Fruit fly (Drosophila melanogaster) whole organism, pupa: ENCODE results near the gene Prm.
A peak's percentile ranks its signal among the peaks of the same experiment; 100 is the strongest.

ENCODE experiments used
- CG10348 ChIP-seq: fragments of 200-800 bp; sonication (Bioruptor generic); IDR thresholded peaks from 2 replicates; pipeline ENCODE4 v1.3.6; 2022; ENCODE audit warnings: missing biosample characterization, missing genetic modification characterization
- CG12605 ChIP-seq: fragments of 200-800 bp; sonication (Bioruptor generic); IDR thresholded peaks from 2 replicates; pipeline ENCODE4 v1.3.6; 2022; ENCODE audit warnings: missing biosample characterization, missing genetic modification characterization
- CG13204 ChIP-seq: fragments of 200-800 bp; sonication (Bioruptor generic); optimal IDR thresholded peaks from 2 replicates; lab custom pipeline; 2018; ENCODE audit warnings: missing biosample characterization, mild to moderate bottlenecking, missing genetic modification characterization, moderate library complexity
- CG14655 ChIP-seq: fragments of 200-800 bp; sonication (Bioruptor generic); optimal IDR thresholded peaks from 3 replicates; lab custom pipeline; 2017; ENCODE audit warnings: mild to moderate bottlenecking, missing biosample characterization, missing genetic modification reagents, missing genetic modification characterization
- CG15710 ChIP-seq: fragments of 200-800 bp; sonication (Bioruptor generic); optimal IDR thresholded peaks from 2 replicates; lab custom pipeline; 2018; ENCODE audit warnings: missing biosample characterization, mild to moderate bottlenecking, missing genetic modification characterization, moderate library complexity
- CG17806 ChIP-seq: fragments of 200-800 bp; sonication (Bioruptor generic); optimal IDR thresholded peaks from 2 replicates; lab custom pipeline; 2018; ENCODE audit warnings: missing biosample characterization, mild to moderate bottlenecking, missing genetic modification characterization, moderate library complexity
- CG32121 ChIP-seq: fragments of 200-800 bp; sonication (Bioruptor generic); IDR thresholded peaks from 2 replicates; pipeline ENCODE4 v1.3.6; 2022; ENCODE audit warnings: missing biosample characterization, missing genetic modification characterization
- CG34367 ChIP-seq: fragments of 200-800 bp; sonication (Bioruptor generic); optimal IDR thresholded peaks from 2 replicates; lab custom pipeline; 2018; ENCODE audit warnings: missing biosample characterization, mild to moderate bottlenecking, missing genetic modification characterization
- CG4496 ChIP-seq: fragments of 200-800 bp; sonication (Bioruptor generic); IDR thresholded peaks from 3 replicates; pipeline ENCODE4 v1.3.6; 2022; ENCODE audit warnings: missing biosample characterization, missing genetic modification characterization
- CG8159 ChIP-seq: fragments of 200-800 bp; sonication (Bioruptor generic); optimal IDR thresholded peaks from 3 replicates; lab custom pipeline; 2018; ENCODE audit warnings: missing biosample characterization, mild to moderate bottlenecking, missing genetic modification characterization, moderate library complexity
- CG8301 ChIP-seq: fragments of 200-800 bp; sonication (Bioruptor generic); optimal IDR thresholded peaks from 2 replicates; lab custom pipeline; 2018; ENCODE audit warnings: missing biosample characterization, mild to moderate bottlenecking, missing genetic modification characterization
- CG9948 ChIP-seq: fragments of 200-800 bp; sonication (Bioruptor generic); optimal IDR thresholded peaks from 2 replicates; lab custom pipeline; 2018; ENCODE audit warnings: missing biosample characterization, mild to moderate bottlenecking, missing genetic modification characterization, moderate library complexity
- D1 ChIP-seq: fragments of 200-800 bp; sonication (Bioruptor generic); optimal IDR thresholded peaks from 2 replicates; lab custom pipeline; 2018; ENCODE audit warnings: missing biosample characterization, mild to moderate bottlenecking, missing genetic modification characterization, moderate library complexity
- EcR ChIP-seq: fragments of 200-800 bp; sonication (Bioruptor generic); optimal IDR thresholded peaks from 3 replicates; lab custom pipeline; 2019; ENCODE audit warnings: missing biosample characterization, missing genetic modification characterization, mild to moderate bottlenecking, moderate library complexity, missing genetic modification reagents
- Ets98B ChIP-seq: fragments of 200-800 bp; sonication (Bioruptor generic); IDR thresholded peaks from 2 replicates; pipeline ENCODE4 v1.3.6; 2022; ENCODE audit warnings: missing biosample characterization, missing genetic modification characterization
- Pif1A ChIP-seq: fragments of 200-800 bp; sonication (Bioruptor generic); optimal IDR thresholded peaks from 3 replicates; lab custom pipeline; 2016; ENCODE audit warnings: missing biosample characterization, missing genetic modification characterization
- Pif1B ChIP-seq: fragments of 200-800 bp; sonication (Bioruptor generic); optimal IDR thresholded peaks from 3 replicates; lab custom pipeline; 2016; ENCODE audit warnings: missing biosample characterization, missing genetic modification characterization
- Snoo ChIP-seq: fragments of 200-800 bp; sonication (Bioruptor generic); optimal IDR thresholded peaks from 3 replicates; lab custom pipeline; 2017; ENCODE audit warnings: missing biosample characterization, mild to moderate bottlenecking, missing genetic modification characterization, inconsistent platforms
- fd96Ca ChIP-seq: fragments of 200-800 bp; sonication (Bioruptor generic); IDR thresholded peaks from 3 replicates; pipeline ENCODE4 v1.3.6; 2022; ENCODE audit warnings: missing biosample characterization, missing genetic modification characterization
- gl ChIP-seq: fragments of 200-800 bp; sonication (Bioruptor generic); optimal IDR thresholded peaks from 2 replicates; lab custom pipeline; 2018; ENCODE audit warnings: missing biosample characterization, mild to moderate bottlenecking, missing genetic modification characterization
- rn ChIP-seq: fragments of 200-800 bp; sonication (Bioruptor generic); IDR thresholded peaks from 2 replicates; pipeline ENCODE4 v1.3.6; 2022; ENCODE audit warnings: missing biosample characterization, missing genetic modification characterization

Gene Prm

dm6 chr3L:8708856-8709255 is 36.3 kb downstream of the Prm start:
- TF ChIP-seq EcR (no peak), CG15710 (tag; lab: Kevin White, UChicago) (no peak), Snoo (tag; lab: Kevin White, UChicago) (no peak), CG9948 (tag; lab: Kevin White, UChicago) (no peak), rn (GFP tag; lab: Robert Waterston, UW) (no peak)

dm6 chr3L:8707821-8708220 is 37.3 kb downstream of the Prm start:
- no peak for TF ChIP-seq CG4496
- TF ChIP-seq CG9948 (tag; lab: Kevin White, UChicago): peak; percentile 16
- peak; percentile 4 for TF ChIP-seq Pif1B (GFP tag; lab: Kevin White, UChicago)
- TF ChIP-seq CG8159 (tag; lab: Kevin White, UChicago): peak; percentile 18
- no peak for TF ChIP-seq CG8301
- no peak for TF ChIP-seq Pif1A (GFP tag; lab: Kevin White, UChicago)
- TF ChIP-seq CG13204: no peak
- no peak for TF ChIP-seq EcR
- peak; percentile 13 for TF ChIP-seq CG14655
- no peak for TF ChIP-seq Ets98B
- TF ChIP-seq D1 (tag; lab: Kevin White, UChicago): no peak
- TF ChIP-seq CG12605 (GFP tag; lab: Robert Waterston, UW): no peak
- peak; percentile 20 for TF ChIP-seq CG17806 (tag; lab: Kevin White, UChicago)
- TF ChIP-seq CG15710 (tag; lab: Kevin White, UChicago): peak; percentile 29
- no peak for TF ChIP-seq CG34367 (tag; lab: Kevin White, UChicago)
- peak; percentile 15 for TF ChIP-seq Snoo (tag; lab: Kevin White, UChicago)
- no peak for TF ChIP-seq gl
- 0 out of 3 replicates have a peak, but pooled peaks have one; percentile 36 for TF ChIP-seq fd96Ca (GFP tag; lab: Robert Waterston, UW)

DNA sequence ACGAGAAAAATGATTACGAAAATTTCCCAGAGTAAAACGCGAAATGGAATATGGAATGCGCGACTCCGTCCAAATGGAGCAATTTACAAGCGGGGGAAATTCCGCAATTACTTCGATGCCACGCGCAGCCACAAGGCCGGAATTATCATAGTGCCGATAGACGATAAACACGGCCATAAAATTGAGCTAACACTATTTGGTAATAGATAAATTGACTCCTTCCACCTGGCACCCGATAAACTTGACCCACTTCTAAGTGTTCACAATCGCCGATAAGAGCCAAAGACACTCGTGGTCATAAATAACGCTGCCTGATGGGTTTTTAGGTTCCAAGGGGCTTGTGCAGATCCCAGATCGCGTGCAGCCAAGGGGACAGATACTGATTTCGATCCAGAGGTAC is 38.0 kb downstream of the Prm start:
- TF ChIP-seq CG34367 (tag; lab: Kevin White, UChicago) (no peak), Ets98B (no peak), CG13204 (no peak), CG32121 (GFP tag; lab: Robert Waterston, UW) (no peak), gl (no peak), CG10348 (GFP tag; lab: Robert Waterston, UW) (no peak), Pif1B (GFP tag; lab: Kevin White, UChicago) (no peak), CG9948 (tag; lab: Kevin White, UChicago) (no peak), rn (GFP tag; lab: Robert Waterston, UW) (no peak), fd96Ca (GFP tag; lab: Robert Waterston, UW) (no peak), D1 (tag; lab: Kevin White, UChicago) (no peak), CG12605 (GFP tag; lab: Robert Waterston, UW) (no peak)

dm6 chr3L:8704713-8705412 is 40.2 kb downstream of the Prm start:
- TF ChIP-seq D1 (tag; lab: Kevin White, UChicago): no peak
- TF ChIP-seq gl: no peak
- no peak for TF ChIP-seq CG14655
- TF ChIP-seq fd96Ca (GFP tag; lab: Robert Waterston, UW): no peak
- no peak for TF ChIP-seq Ets98B
- TF ChIP-seq EcR: peak; percentile 66
- TF ChIP-seq Pif1A (GFP tag; lab: Kevin White, UChicago): peak; percentile 5
- no peak for TF ChIP-seq Pif1B (GFP tag; lab: Kevin White, UChicago)
- no peak for TF ChIP-seq CG8159 (tag; lab: Kevin White, UChicago)
- TF ChIP-seq CG15710 (tag; lab: Kevin White, UChicago): no peak
- no peak for TF ChIP-seq CG34367 (tag; lab: Kevin White, UChicago)
- peak; percentile 49 for TF ChIP-seq CG13204
- no peak for TF ChIP-seq CG17806 (tag; lab: Kevin White, UChicago)
- TF ChIP-seq CG10348 (GFP tag; lab: Robert Waterston, UW): no peak

dm6 chr3L:8703707-8704236 is 41.3 kb downstream of the Prm start:
- TF ChIP-seq D1 (tag; lab: Kevin White, UChicago): no peak
- no peak for TF ChIP-seq CG13204
- TF ChIP-seq CG12605 (GFP tag; lab: Robert Waterston, UW): no peak
- no peak for TF ChIP-seq EcR
- no peak for TF ChIP-seq Ets98B
- TF ChIP-seq CG34367 (tag; lab: Kevin White, UChicago): no peak
- no peak for TF ChIP-seq fd96Ca (GFP tag; lab: Robert Waterston, UW)
- no peak for TF ChIP-seq CG14655
- no peak for TF ChIP-seq CG10348 (GFP tag; lab: Robert Waterston, UW)
- no peak for TF ChIP-seq CG4496
- TF ChIP-seq CG17806 (tag; lab: Kevin White, UChicago): no peak
- TF ChIP-seq Pif1A (GFP tag; lab: Kevin White, UChicago): no peak
- TF ChIP-seq CG8301: no peak
- TF ChIP-seq CG32121 (GFP tag; lab: Robert Waterston, UW): no peak
- TF ChIP-seq CG8159 (tag; lab: Kevin White, UChicago): no peak

dm6 chr3L:8702448-8702847 is 42.7 kb downstream of the Prm start:
- TF ChIP-seq CG4496 (peak; percentile 56; the same call in 2 of the 3 replicates), EcR (peak; percentile 42), CG15710 (tag; lab: Kevin White, UChicago) (peak; percentile 44), D1 (tag; lab: Kevin White, UChicago) (peak; percentile 4), CG8301 (peak; percentile 19), fd96Ca (GFP tag; lab: Robert Waterston, UW) (no peak), CG12605 (GFP tag; lab: Robert Waterston, UW) (peak; percentile 31; the same call in 1 of the 2 replicates), CG32121 (GFP tag; lab: Robert Waterston, UW) (peak; percentile 57; the same call in 1 of the 2 replicates), Ets98B (peak; percentile 36; the same call in 1 of the 2 replicates), CG9948 (tag; lab: Kevin White, UChicago) (peak; percentile 30), CG10348 (GFP tag; lab: Robert Waterston, UW) (no peak), CG8159 (tag; lab: Kevin White, UChicago) (peak; percentile 66), gl (peak; percentile 75), CG34367 (tag; lab: Kevin White, UChicago) (peak; percentile 68), rn (GFP tag; lab: Robert Waterston, UW) (no peak), Pif1B (GFP tag; lab: Kevin White, UChicago) (peak; percentile 81), CG14655 (peak; percentile 61), Pif1A (GFP tag; lab: Kevin White, UChicago) (peak; percentile 69), CG13204 (peak; percentile 3), Snoo (tag; lab: Kevin White, UChicago) (peak; percentile 66), CG17806 (tag; lab: Kevin White, UChicago) (peak; percentile 47)
